Worm (Caenorhabditis elegans) whole organism, early embryonic: ENCODE results near the gene T28F3.8.

Source experiments
- aly-1 ChIP-seq: sonication (generic microtip); optimal IDR thresholded peaks from 2 replicates; lab custom pipeline; 2016; ENCODE audit warnings: missing genetic modification characterization, missing compliant biosample characterization
- ama-1 ChIP-seq: fragments of 150-350 bp; optimal IDR thresholded peaks from 2 replicates; lab custom pipeline; 2014
- hmbx-1 ChIP-seq: sonication (generic microtip); optimal IDR thresholded peaks from 2 replicates; lab custom pipeline; 2016; ENCODE audit warnings: mild to moderate bottlenecking, missing genetic modification characterization, missing compliant biosample characterization
- hmg-4 ChIP-seq: fragments of 200-800 bp; sonication (Bioruptor generic); optimal IDR thresholded peaks from 2 replicates; lab custom pipeline; 2018; ENCODE audit warnings: mild to moderate bottlenecking, missing genetic modification characterization, missing compliant biosample characterization
- hnd-1 ChIP-seq: sonication (generic microtip); optimal IDR thresholded peaks from 2 replicates; lab custom pipeline; 2016; ENCODE audit warnings: missing genetic modification characterization, missing compliant biosample characterization

DNA sequence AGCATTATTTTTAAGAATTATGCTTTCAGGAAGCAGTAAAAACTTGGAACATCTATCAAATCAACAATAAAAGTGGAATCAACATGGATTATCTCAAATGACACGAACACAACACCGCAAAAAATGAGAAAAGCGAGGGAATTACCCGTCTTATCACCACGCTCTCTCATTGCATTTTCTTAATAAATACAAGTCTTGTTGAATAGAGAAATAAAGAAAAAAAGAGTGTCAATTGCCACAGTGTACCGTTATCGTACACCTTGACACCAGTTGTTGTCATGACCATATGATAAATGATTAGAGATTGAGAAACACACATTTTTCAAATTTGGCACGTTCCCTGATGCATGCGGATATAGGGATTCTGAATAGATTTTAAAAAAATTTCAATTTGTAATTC, 43.4 kb downstream of the T28F3.8 start:
- TF ChIP-seq ama-1 (lab: Kevin White, UChicago), result no peak
- TF ChIP-seq hmg-4, result no peak
- TF ChIP-seq hnd-1, result no peak
- TF ChIP-seq hmbx-1 (tag; lab: Kevin White, UChicago), result no peak
- no peak for TF ChIP-seq aly-1
